Worm (Caenorhabditis elegans): Measurements from ENCODE around the gene xbx-6.

ce11 chrV:9709747-9710146, 6.9 kb downstream of the xbx-6 start, which contains the start of gene tag-120:
- TF ChIP-seq ztf-11 (tag; optimal IDR thresholded peaks at IDR 0.05) (no peak), ceh-39 (tag; optimal IDR thresholded peaks at IDR 0.05) (no peak)

All from whole organism, mixed stage, embryonic.